Worm (Caenorhabditis elegans) whole organism, L4/young adult: Measurements from ENCODE around the gene iffb-1.

Experiments
- dao-5 ChIP-seq: sonication (generic microtip); optimal IDR thresholded peaks from 2 replicates; lab custom pipeline; 2016; ENCODE audit warnings: missing genotype, missing genetic modification characterization, moderate library complexity, missing compliant biosample characterization
- him-1 ChIP-seq: sonication (generic microtip); optimal IDR thresholded peaks from 2 replicates; lab custom pipeline; 2016; ENCODE audit warnings: missing genotype, missing genetic modification reagents, missing genetic modification characterization, missing compliant biosample characterization

ce11 chrIII:2272075-2272474 is 42.2 kb upstream of the iffb-1 start, which contains the start of gene fbxa-48:
- TF ChIP-seq dao-5 (tag; lab: Kevin White, UChicago) (no peak), him-1 (tag; lab: Kevin White, UChicago) (no peak)
